Worm (Caenorhabditis elegans) whole organism, L4/young adult: ENCODE results near the gene sas-4.

Experiments used
- W03F9.2 ChIP-seq: fragments of 150-350 bp; optimal IDR thresholded peaks from 2 replicates; lab custom pipeline; 2014; ENCODE audit warnings: missing biosample characterization, missing genetic modification characterization
- dao-5 ChIP-seq: sonication (generic microtip); optimal IDR thresholded peaks from 2 replicates; lab custom pipeline; 2016; ENCODE audit warnings: missing genotype, missing genetic modification characterization, moderate library complexity, missing compliant biosample characterization
- him-1 ChIP-seq: sonication (generic microtip); optimal IDR thresholded peaks from 2 replicates; lab custom pipeline; 2016; ENCODE audit warnings: missing genotype, missing genetic modification reagents, missing genetic modification characterization, missing compliant biosample characterization

DNA sequence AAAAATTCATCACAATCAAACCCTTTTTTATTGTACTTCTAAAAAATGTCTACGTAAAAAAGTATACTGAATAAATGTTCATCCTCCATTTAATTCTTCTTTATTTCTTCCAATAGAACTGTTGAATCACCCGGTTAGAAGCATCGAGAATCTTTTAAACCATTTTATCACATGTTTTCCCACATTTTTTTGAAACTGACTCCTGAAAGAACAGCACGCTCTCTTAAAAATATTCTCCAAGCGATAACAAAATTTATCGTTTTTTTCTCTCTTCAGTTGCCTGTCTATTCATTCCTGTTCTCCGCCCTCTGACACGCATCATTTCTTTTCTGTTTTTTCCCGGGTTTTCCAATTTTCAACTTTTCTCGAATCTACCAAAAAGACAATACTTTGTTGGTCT, 6.0 kb upstream of the sas-4 start, which contains the start of gene F10E9.12:
- TF ChIP-seq him-1 (tag; lab: Kevin White, UChicago) (no peak), dao-5 (tag; lab: Kevin White, UChicago) (no peak), W03F9.2 (tag; lab: Kevin White, UChicago) (no peak)
